Worm (Caenorhabditis elegans): ENCODE data around the gene Y94H6A.5.

DNA sequence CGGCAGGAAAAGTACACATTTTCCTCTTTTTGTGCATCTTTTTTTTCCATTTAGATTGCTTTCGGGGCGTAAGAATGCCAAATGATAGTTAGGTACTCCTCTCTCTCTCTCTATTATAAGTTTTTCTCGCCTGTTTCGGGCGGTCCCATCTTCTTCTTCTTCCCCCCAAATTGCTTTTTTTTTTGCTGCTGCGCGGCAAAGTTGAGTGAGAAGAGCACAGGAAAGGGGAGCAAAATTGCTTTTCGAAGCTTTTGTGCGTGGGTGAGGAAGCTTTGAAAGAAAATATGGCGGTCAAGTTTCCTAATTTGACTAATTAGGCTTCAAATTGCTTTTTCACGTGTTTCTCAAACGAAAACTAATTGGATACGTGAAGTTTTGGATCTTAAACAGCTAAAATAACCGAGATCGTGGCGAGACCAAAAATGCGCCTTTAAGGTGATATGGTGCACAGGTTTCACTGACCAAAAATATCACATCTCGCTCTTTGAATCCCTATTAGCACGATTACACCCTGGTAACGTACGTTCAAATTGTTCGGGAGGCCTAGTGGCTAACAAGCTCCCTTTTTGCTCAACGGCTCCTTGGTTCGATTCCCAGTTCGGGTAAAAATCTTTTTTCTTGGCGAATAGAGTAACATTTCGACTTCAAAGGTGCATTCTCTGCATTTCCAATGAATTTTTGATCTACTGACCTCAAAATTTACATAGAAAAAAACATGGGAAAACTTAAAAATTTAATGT is 47.2 kb downstream of the Y94H6A.5 start:
- TF ChIP-seq cog-1 (tag; optimal IDR thresholded peaks at IDR 0.05) (no peak), ref-1 (GFP tag; conservative IDR thresholded peaks at IDR 0.05) (no peak), klf-2 (GFP tag; conservative IDR thresholded peaks at IDR 0.05) (no peak), T22C8.4 (GFP tag; IDR thresholded peaks at IDR 0.05) (no peak), flt-1 (GFP tag; IDR thresholded peaks at IDR 0.05) (no peak), tab-1 (GFP tag; IDR thresholded peaks at IDR 0.05) (0 out of 2 replicates have a peak, but pooled peaks have one; percentile 7), ztf-23 (GFP tag; IDR thresholded peaks at IDR 0.05) (no peak), ztf-29 (GFP tag; IDR thresholded peaks at IDR 0.05) (no peak), med-1 (GFP tag; optimal IDR thresholded peaks at IDR 0.05; ENCODE audit: insufficient read depth) (no peak)

Data from whole organism, midembryonic.